Fruit fly (Drosophila melanogaster) whole organism, embryonic: ENCODE measurements around the gene IntS6.

ENCODE experiments used
- Atf3 ChIP-seq: fragments of 200-800 bp; sonication (Bioruptor generic); optimal IDR thresholded peaks from 3 replicates; lab custom pipeline; 2016; ENCODE audit warnings: missing biosample characterization, missing genetic modification characterization
- Blimp-1 ChIP-seq: fragments of 200-800 bp; sonication (Bioruptor generic); optimal IDR thresholded peaks from 3 replicates; lab custom pipeline; 2018; ENCODE audit warnings: missing biosample characterization, missing genetic modification characterization, mild to moderate bottlenecking, moderate library complexity, missing genetic modification reagents
- Bteb2 ChIP-seq: fragments of 200-800 bp; sonication (Bioruptor generic); optimal IDR thresholded peaks from 2 replicates; lab custom pipeline; 2016; ENCODE audit warnings: missing biosample characterization, missing genetic modification characterization
- C15 ChIP-seq: fragments of 200-800 bp; sonication (Bioruptor generic); IDR thresholded peaks from 3 replicates; pipeline ENCODE4 v1.3.6; 2022; ENCODE audit warnings: missing biosample characterization, missing genetic modification characterization
- CG1024 ChIP-seq: fragments of 200-800 bp; sonication (Bioruptor generic); IDR thresholded peaks from 2 replicates; pipeline ENCODE4 v1.3.6; 2022; ENCODE audit warnings: missing biosample characterization, missing genetic modification characterization
- CG10274 ChIP-seq: fragments of 200-800 bp; sonication (Bioruptor generic); optimal IDR thresholded peaks from 3 replicates; lab custom pipeline; 2017; ENCODE audit warnings: missing biosample characterization, mild to moderate bottlenecking, missing genetic modification characterization
- CG1233 ChIP-seq: fragments of 200-800 bp; sonication (Bioruptor generic); optimal IDR thresholded peaks from 4 replicates; lab custom pipeline; 2018; ENCODE audit warnings: missing biosample characterization, mild to moderate bottlenecking, missing genetic modification characterization
- CG12769 ChIP-seq: fragments of 200-800 bp; sonication (Bioruptor generic); optimal IDR thresholded peaks from 2 replicates; lab custom pipeline; 2019; ENCODE audit warnings: missing biosample characterization, mild to moderate bottlenecking, missing genetic modification characterization, moderate library complexity
- CG13296 ChIP-seq: fragments of 200-800 bp; sonication (Bioruptor generic); optimal IDR thresholded peaks from 3 replicates; lab custom pipeline; 2018; ENCODE audit warnings: missing biosample characterization, mild to moderate bottlenecking, missing genetic modification characterization
- CG14710 ChIP-seq: fragments of 200-800 bp; sonication (Bioruptor generic); optimal IDR thresholded peaks from 3 replicates; lab custom pipeline; 2019; ENCODE audit warnings: missing biosample characterization, mild to moderate bottlenecking, missing genetic modification characterization, moderate library complexity
- CG15011 ChIP-seq: fragments of 200-800 bp; sonication (Bioruptor generic); optimal IDR thresholded peaks from 3 replicates; lab custom pipeline; 2018; ENCODE audit warnings: missing biosample characterization, mild to moderate bottlenecking, missing genetic modification characterization
- CG1602 ChIP-seq: fragments of 200-800 bp; sonication (Bioruptor generic); optimal IDR thresholded peaks from 3 replicates; lab custom pipeline; 2016; ENCODE audit warnings: missing biosample characterization, missing genetic modification characterization
- CG16779 ChIP-seq: fragments of 200-800 bp; sonication (Bioruptor generic); IDR thresholded peaks from 2 replicates; pipeline ENCODE4 v1.3.6; 2022; ENCODE audit warnings: missing biosample characterization, missing genetic modification characterization
- CG18599 ChIP-seq: fragments of 200-800 bp; sonication (Bioruptor generic); optimal IDR thresholded peaks from 3 replicates; lab custom pipeline; 2017; ENCODE audit warnings: missing biosample characterization, missing genetic modification characterization, mild to moderate bottlenecking, moderate library complexity, missing genetic modification reagents
- CG18619 ChIP-seq: fragments of 200-800 bp; sonication (Bioruptor generic); optimal IDR thresholded peaks from 3 replicates; lab custom pipeline; 2017; ENCODE audit warnings: missing biosample characterization, mild to moderate bottlenecking, missing genetic modification characterization
- CG2120 ChIP-seq: fragments of 200-800 bp; sonication (Bioruptor generic); optimal IDR thresholded peaks from 3 replicates; lab custom pipeline; 2016; ENCODE audit warnings: missing biosample characterization, missing genetic modification characterization
- CG30403 ChIP-seq: fragments of 200-800 bp; sonication (Bioruptor generic); optimal IDR thresholded peaks from 3 replicates; lab custom pipeline; 2016; ENCODE audit warnings: missing biosample characterization, missing genetic modification characterization
- CG31224 ChIP-seq: fragments of 200-800 bp; sonication (Bioruptor generic); IDR thresholded peaks from 2 replicates; pipeline ENCODE4 v1.3.6; 2022; ENCODE audit warnings: missing biosample characterization, missing genetic modification characterization
- CG31388 ChIP-seq: fragments of 200-800 bp; sonication (Bioruptor generic); optimal IDR thresholded peaks from 2 replicates; lab custom pipeline; 2016; ENCODE audit warnings: missing biosample characterization, missing genetic modification characterization
- CG3407 ChIP-seq: fragments of 200-800 bp; sonication (Bioruptor generic); optimal IDR thresholded peaks from 2 replicates; lab custom pipeline; 2018; ENCODE audit warnings: missing biosample characterization, mild to moderate bottlenecking, missing genetic modification characterization
- CG42726 ChIP-seq: fragments of 200-800 bp; sonication (Bioruptor generic); IDR thresholded peaks from 2 replicates; pipeline ENCODE4 v1.3.6; 2022; ENCODE audit warnings: missing biosample characterization, missing genetic modification characterization; ENCODE audit not compliant: partially characterized antibody
- CG6272 ChIP-seq: fragments of 200-800 bp; sonication (Bioruptor generic); IDR thresholded peaks from 2 replicates; pipeline ENCODE4 v1.3.6; 2022; ENCODE audit warnings: missing biosample characterization, missing genetic modification characterization
- CG7271 ChIP-seq: fragments of 200-800 bp; sonication (Bioruptor generic); optimal IDR thresholded peaks from 2 replicates; lab custom pipeline; 2018; ENCODE audit warnings: missing biosample characterization, mild to moderate bottlenecking, missing genetic modification characterization, moderate library complexity
- CG7839 ChIP-seq: fragments of 200-800 bp; sonication (Bioruptor generic); optimal IDR thresholded peaks from 3 replicates; lab custom pipeline; 2018; ENCODE audit warnings: missing biosample characterization, mild to moderate bottlenecking, missing genetic modification characterization, moderate library complexity
- CG7963 ChIP-seq: fragments of 200-800 bp; sonication (Bioruptor generic); IDR thresholded peaks from 3 replicates; pipeline ENCODE4 v1.3.6; 2022; ENCODE audit warnings: missing biosample characterization, missing genetic modification characterization; ENCODE audit not compliant: partially characterized antibody
- CG8281 ChIP-seq: fragments of 200-800 bp; sonication (Bioruptor generic); optimal IDR thresholded peaks from 2 replicates; lab custom pipeline; 2018; ENCODE audit warnings: missing biosample characterization, mild to moderate bottlenecking, missing genetic modification characterization, moderate library complexity
- CG8478 ChIP-seq: fragments of >200 bp; optimal IDR thresholded peaks from 2 replicates; lab custom pipeline; 2018
- CG9817 ChIP-seq: fragments of 200-800 bp; sonication (Bioruptor generic); optimal IDR thresholded peaks from 2 replicates; lab custom pipeline; 2018; ENCODE audit warnings: missing biosample characterization, mild to moderate bottlenecking, missing genetic modification characterization, moderate library complexity
- Dad ChIP-seq: fragments of 200-800 bp; sonication (Bioruptor generic); optimal IDR thresholded peaks from 3 replicates; lab custom pipeline; 2016; ENCODE audit warnings: missing biosample characterization, missing genetic modification characterization
- Dref ChIP-seq: fragments of 200-800 bp; sonication (Bioruptor generic); IDR thresholded peaks from 2 replicates; pipeline ENCODE4 v1.3.6; 2022; ENCODE audit warnings: missing biosample characterization, missing genetic modification characterization
- HmgZ ChIP-seq: fragments of 200-800 bp; sonication (Bioruptor generic); optimal IDR thresholded peaks from 2 replicates; lab custom pipeline; 2018; ENCODE audit warnings: missing biosample characterization, mild to moderate bottlenecking, missing genetic modification characterization
- MBD-R2 ChIP-seq: fragments of 200-800 bp; sonication (Bioruptor generic); IDR thresholded peaks from 2 replicates; pipeline ENCODE4 v1.3.6; 2022; ENCODE audit warnings: missing biosample characterization, missing genetic modification characterization
- Myb ChIP-seq: fragments of 200-800 bp; sonication (Bioruptor generic); optimal IDR thresholded peaks from 2 replicates; lab custom pipeline; 2016; ENCODE audit warnings: missing biosample characterization, missing genetic modification characterization
- Neu2 ChIP-seq: fragments of 200-800 bp; sonication (Bioruptor generic); optimal IDR thresholded peaks from 3 replicates; lab custom pipeline; 2016; ENCODE audit warnings: missing biosample characterization, missing genetic modification characterization, borderline replicate concordance
- Nf-YC ChIP-seq: fragments of 200-800 bp; optimal IDR thresholded peaks from 3 replicates; lab custom pipeline; 2019; ENCODE audit warnings: missing biosample characterization, mild to moderate bottlenecking, missing genetic modification characterization, moderate library complexity
- Oli ChIP-seq: fragments of 200-800 bp; sonication (Bioruptor generic); optimal IDR thresholded peaks from 2 replicates; lab custom pipeline; 2018; ENCODE audit warnings: missing biosample characterization, mild to moderate bottlenecking, missing genetic modification characterization, moderate library complexity
- Sox102F ChIP-seq: fragments of 200-800 bp; sonication (Bioruptor generic); optimal IDR thresholded peaks from 2 replicates; lab custom pipeline; 2018; ENCODE audit warnings: missing biosample characterization, mild to moderate bottlenecking, missing genetic modification characterization, moderate library complexity
- Sry-δ ChIP-seq: fragments of 200-800 bp; sonication (Bioruptor generic); optimal IDR thresholded peaks from 2 replicates; lab custom pipeline; 2016; ENCODE audit warnings: missing biosample characterization, missing genetic modification characterization
- Ssrp ChIP-seq: fragments of 200-800 bp; sonication (Bioruptor generic); optimal IDR thresholded peaks from 2 replicates; lab custom pipeline; 2018; ENCODE audit warnings: missing biosample characterization, mild to moderate bottlenecking, missing genetic modification characterization, moderate library complexity
- Stat92E ChIP-seq, 3 experiments: fragments of >200 bp in 2 of 3; fragments of 200-800 bp in 1 of 3; sonication (Bioruptor generic) in 1 of 3; optimal IDR thresholded peaks; 2 replicates each; lab custom pipeline; 2017 to 2019; ENCODE audit warnings: missing biosample characterization in 3 of 3, missing genetic modification characterization in 3 of 3, mild to moderate bottlenecking in 1 of 3, moderate library complexity in 1 of 3
- TFAM ChIP-seq: fragments of 200-800 bp; sonication (Bioruptor generic); optimal IDR thresholded peaks from 2 replicates; lab custom pipeline; 2017; ENCODE audit warnings: missing biosample characterization, missing genetic modification characterization, inconsistent platforms
- chn ChIP-seq: fragments of 200-800 bp; sonication (Bioruptor generic); optimal IDR thresholded peaks from 2 replicates; lab custom pipeline; 2016; ENCODE audit warnings: missing biosample characterization, missing genetic modification characterization
- gcm2 ChIP-seq: fragments of 200-800 bp; sonication (Bioruptor generic); optimal IDR thresholded peaks from 2 replicates; lab custom pipeline; 2016; ENCODE audit warnings: missing biosample characterization, missing genetic modification characterization
- knrl ChIP-seq: fragments of 200-800 bp; sonication (Bioruptor generic); IDR thresholded peaks from 3 replicates; pipeline ENCODE4 v1.3.6; 2022; ENCODE audit warnings: missing biosample characterization, missing genetic modification characterization; ENCODE audit not compliant: partially characterized antibody
- lilli ChIP-seq: fragments of 200-800 bp; sonication (Bioruptor generic); optimal IDR thresholded peaks from 3 replicates; lab custom pipeline; 2016; ENCODE audit warnings: missing biosample characterization, missing genetic modification characterization
- odd ChIP-seq: fragments of 200-800 bp; sonication (Bioruptor generic); optimal IDR thresholded peaks from 2 replicates; lab custom pipeline; 2017; ENCODE audit warnings: missing biosample characterization, mild to moderate bottlenecking, missing genetic modification characterization
- sim ChIP-seq: fragments of 200-800 bp; sonication (Bioruptor generic); IDR thresholded peaks from 2 replicates; pipeline ENCODE4 v1.3.6; 2022; ENCODE audit warnings: missing biosample characterization, missing genetic modification characterization
- sug ChIP-seq: fragments of 200-800 bp; optimal IDR thresholded peaks from 2 replicates; lab custom pipeline; 2019; ENCODE audit warnings: missing biosample characterization, mild to moderate bottlenecking, missing genetic modification characterization, moderate library complexity
- zf30C ChIP-seq: fragments of 200-800 bp; sonication (Bioruptor generic); optimal IDR thresholded peaks from 3 replicates; lab custom pipeline; 2018; ENCODE audit warnings: missing biosample characterization, mild to moderate bottlenecking, missing genetic modification characterization

The IntS6 gene

DNA sequence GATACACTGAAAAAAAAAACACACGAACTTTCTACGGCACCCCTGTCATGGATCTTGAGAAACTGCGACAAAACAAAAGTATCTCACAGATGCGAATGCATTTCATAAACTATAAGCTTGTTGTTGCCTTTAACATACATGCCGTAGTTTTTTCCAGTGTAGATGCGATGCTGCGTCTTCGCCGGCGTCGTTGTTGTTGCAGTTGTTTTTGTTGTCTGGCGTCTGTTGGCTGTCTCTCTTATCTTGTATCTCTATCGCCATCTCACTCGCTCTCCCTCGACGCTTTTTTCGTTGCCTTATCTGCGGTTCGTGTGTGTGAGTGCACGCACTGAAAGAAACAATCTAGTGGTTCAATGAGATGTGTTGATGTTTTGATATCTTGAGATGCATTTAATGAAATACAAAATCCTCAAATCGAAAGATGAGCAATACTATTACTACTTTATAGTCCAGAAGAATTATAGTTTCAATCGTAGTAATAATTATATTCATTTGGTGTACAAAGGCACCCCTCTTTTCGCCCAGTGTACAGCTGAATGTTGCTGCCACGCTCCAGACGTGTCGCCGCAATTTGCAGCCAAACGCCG is 50.5 kb downstream of the IntS6 start (continued):
- TF ChIP-seq CG42726 (GFP tag; lab: Robert Waterston, UW) = no peak
- peak; percentile 89 for TF ChIP-seq CG3407
- peak; percentile 92 for TF ChIP-seq Blimp-1 (GFP tag; lab: Kevin White, UChicago)
- TF ChIP-seq Dad (GFP tag; lab: Kevin White, UChicago) = peak; percentile 97
- peak; percentile 97 for TF ChIP-seq Atf3 (GFP tag; lab: Kevin White, UChicago)
- TF ChIP-seq Sry-δ (GFP tag; lab: Kevin White, UChicago) = peak; percentile 72
- TF ChIP-seq CG8478 (lab: Kevin White, UChicago) = no peak
- TF ChIP-seq CG1233 (GFP tag; lab: Kevin White, UChicago) = peak; percentile 96
- TF ChIP-seq Stat92E (GFP tag; optimal IDR thresholded peaks at IDR 0.05; lab: Kevin White, UChicago) = peak in 1 of 3 experiments; percentile 80
- peak; percentile 85 for TF ChIP-seq CG31224 (GFP tag; lab: Robert Waterston, UW)
- peak; percentile 84 for TF ChIP-seq CG15011 (GFP tag; lab: Kevin White, UChicago)
- peak; percentile 93 for TF ChIP-seq CG16779 (GFP tag; lab: Robert Waterston, UW)
- TF ChIP-seq CG1602 = peak; percentile 96
- TF ChIP-seq zf30C (GFP tag; lab: Kevin White, UChicago) = peak; percentile 98
- peak; percentile 96 for TF ChIP-seq Ssrp
- peak; percentile 95 for TF ChIP-seq Oli (tag; lab: Kevin White, UChicago)
- TF ChIP-seq sim (GFP tag; lab: Robert Waterston, UW) = peak; percentile 97
- peak; percentile 97 for TF ChIP-seq chn
- TF ChIP-seq CG30403 (GFP tag; lab: Kevin White, UChicago) = peak; percentile 97
- peak; percentile 96 for TF ChIP-seq CG7839
- TF ChIP-seq knrl (GFP tag; lab: Robert Waterston, UW) = no peak
- TF ChIP-seq Myb (GFP tag; lab: Kevin White, UChicago) = peak; percentile 90
- peak; percentile 81 for TF ChIP-seq TFAM (GFP tag; lab: Kevin White, UChicago)
- TF ChIP-seq sug = peak; percentile 50
- TF ChIP-seq gcm2 (GFP tag; lab: Kevin White, UChicago) = peak; percentile 98
- TF ChIP-seq CG8281 (tag; lab: Kevin White, UChicago) = peak; percentile 84
- TF ChIP-seq CG14710 (tag; lab: Kevin White, UChicago) = peak; percentile 94
- peak; percentile 89 for TF ChIP-seq CG6272
- peak; percentile 41 for TF ChIP-seq Dref
- peak; percentile 93 for TF ChIP-seq CG9817 (tag; lab: Kevin White, UChicago)
- peak; percentile 69 for TF ChIP-seq CG7271 (tag; lab: Kevin White, UChicago)
- TF ChIP-seq Nf-YC (tag; lab: Kevin White, UChicago) = peak; percentile 64
- peak; percentile 94 for TF ChIP-seq CG18619 (GFP tag; lab: Kevin White, UChicago)
- peak; percentile 83 for TF ChIP-seq MBD-R2 (GFP tag; lab: Robert Waterston, UW)
- TF ChIP-seq HmgZ = peak; percentile 86
- TF ChIP-seq odd = peak; percentile 93
- TF ChIP-seq Sox102F (GFP tag; lab: Kevin White, UChicago) = peak; percentile 95
- TF ChIP-seq C15 = peak; percentile 87; the same call in 2 of the 3 replicates
- TF ChIP-seq CG12769 (tag; lab: Kevin White, UChicago) = peak; percentile 91
- TF ChIP-seq Neu2 (GFP tag; lab: Kevin White, UChicago) = peak; percentile 90
- TF ChIP-seq CG1024 (GFP tag; lab: Robert Waterston, UW) = peak; percentile 96
- TF ChIP-seq CG13296 (GFP tag; lab: Kevin White, UChicago) = peak; percentile 94
- TF ChIP-seq CG18599 (GFP tag; lab: Kevin White, UChicago) = peak; percentile 94
- TF ChIP-seq CG2120 = peak; percentile 93
- TF ChIP-seq Bteb2 (GFP tag; lab: Kevin White, UChicago) = peak; percentile 95
- peak; percentile 88 for TF ChIP-seq CG10274
- peak; percentile 96 for TF ChIP-seq lilli (GFP tag; lab: Kevin White, UChicago)
- TF ChIP-seq CG7963 (GFP tag; lab: Robert Waterston, UW) = no peak
- TF ChIP-seq CG31388 = peak; percentile 92
